Worm (Caenorhabditis elegans): ENCODE data around the gene ref-2.

ce11 chrX:7752770-7753169, 8.7 kb downstream of the ref-2 start, which contains the start of gene deg-1:
- TF ChIP-seq fos-1 (tag; optimal IDR thresholded peaks at IDR 0.05) (no peak), elt-2 (tag; optimal IDR thresholded peaks at IDR 0.05) (no peak), unc-62 (GFP tag; optimal IDR thresholded peaks at IDR 0.05) (no peak), pha-4 (tag; optimal IDR thresholded peaks at IDR 0.05) (no peak), nhr-25 (tag; optimal IDR thresholded peaks at IDR 0.05) (no peak), ztf-11 (tag; optimal IDR thresholded peaks at IDR 0.05) (no peak), elt-3 (tag; optimal IDR thresholded peaks at IDR 0.05) (no peak), aly-2 (tag; optimal IDR thresholded peaks at IDR 0.05) (no peak)
